Fruit fly (Drosophila melanogaster) whole organism, embryonic: ENCODE measurements around the gene Pvr.

ENCODE experiments used
- Ada2b ChIP-seq: fragments of 200-800 bp; sonication (Bioruptor generic); IDR thresholded peaks from 2 replicates; pipeline ENCODE4 v1.3.6; 2022; ENCODE audit warnings: missing biosample characterization, missing genetic modification characterization
- Atf-2 ChIP-seq: fragments of 200-800 bp; sonication (Bioruptor generic); optimal IDR thresholded peaks from 2 replicates; lab custom pipeline; 2016; ENCODE audit warnings: missing biosample characterization, missing genetic modification characterization
- CG10366 ChIP-seq: fragments of 200-800 bp; sonication (Bioruptor generic); IDR thresholded peaks from 2 replicates; pipeline ENCODE4 v1.3.6; 2022; ENCODE audit warnings: missing biosample characterization, missing genetic modification characterization
- CG10979 ChIP-seq: fragments of 200-800 bp; sonication (Bioruptor generic); optimal IDR thresholded peaks from 2 replicates; lab custom pipeline; 2018; ENCODE audit warnings: missing biosample characterization, mild to moderate bottlenecking, missing genetic modification characterization, moderate library complexity
- CG12155 ChIP-seq: fragments of 200-800 bp; sonication (Bioruptor generic); optimal IDR thresholded peaks from 3 replicates; lab custom pipeline; 2016; ENCODE audit warnings: missing biosample characterization, missing genetic modification characterization
- CG12236 ChIP-seq: fragments of 200-800 bp; sonication (Bioruptor generic); optimal IDR thresholded peaks from 2 replicates; lab custom pipeline; 2016; ENCODE audit warnings: missing biosample characterization, missing genetic modification characterization
- CG13287 ChIP-seq: fragments of 200-800 bp; sonication (Bioruptor generic); IDR thresholded peaks from 2 replicates; pipeline ENCODE4 v1.3.6; 2022; ENCODE audit warnings: missing biosample characterization, missing genetic modification characterization; ENCODE audit not compliant: partially characterized antibody
- CG13296 ChIP-seq: fragments of 200-800 bp; sonication (Bioruptor generic); optimal IDR thresholded peaks from 3 replicates; lab custom pipeline; 2018; ENCODE audit warnings: missing biosample characterization, mild to moderate bottlenecking, missing genetic modification characterization
- CG14014 ChIP-seq: fragments of 200-800 bp; sonication (Bioruptor generic); IDR thresholded peaks from 2 replicates; pipeline ENCODE4 v1.3.6; 2022; ENCODE audit warnings: missing biosample characterization, missing genetic modification characterization
- CG14441 ChIP-seq: fragments of 200-800 bp; sonication (Bioruptor generic); IDR thresholded peaks from 2 replicates; pipeline ENCODE4 v1.3.6; 2022; ENCODE audit warnings: missing biosample characterization, missing genetic modification characterization
- CG15696 ChIP-seq: fragments of 200-800 bp; sonication (Bioruptor generic); optimal IDR thresholded peaks from 2 replicates; lab custom pipeline; 2019; ENCODE audit warnings: missing biosample characterization, mild to moderate bottlenecking, missing genetic modification characterization, moderate library complexity
- CG17361 ChIP-seq: fragments of 200-800 bp; sonication (Bioruptor generic); IDR thresholded peaks from 3 replicates; pipeline ENCODE4 v1.3.6; 2022; ENCODE audit warnings: missing biosample characterization, missing genetic modification characterization
- CG17829 ChIP-seq: fragments of 200-800 bp; optimal IDR thresholded peaks from 2 replicates; lab custom pipeline; 2019; ENCODE audit warnings: missing biosample characterization, mild to moderate bottlenecking, missing genetic modification characterization, moderate library complexity
- CG18262 ChIP-seq: fragments of 200-800 bp; optimal IDR thresholded peaks from 3 replicates; lab custom pipeline; 2019; ENCODE audit warnings: missing biosample characterization, mild to moderate bottlenecking, missing genetic modification characterization, moderate library complexity
- CG2120 ChIP-seq: fragments of 200-800 bp; sonication (Bioruptor generic); optimal IDR thresholded peaks from 3 replicates; lab custom pipeline; 2016; ENCODE audit warnings: missing biosample characterization, missing genetic modification characterization
- CG2202 ChIP-seq: fragments of 200-800 bp; sonication (Bioruptor generic); optimal IDR thresholded peaks from 2 replicates; lab custom pipeline; 2018; ENCODE audit warnings: missing biosample characterization, mild to moderate bottlenecking, missing genetic modification characterization
- CG3281 ChIP-seq: fragments of 200-800 bp; sonication (Bioruptor generic); optimal IDR thresholded peaks from 3 replicates; lab custom pipeline; 2017; ENCODE audit warnings: missing biosample characterization, mild to moderate bottlenecking, missing genetic modification characterization
- CG34376 ChIP-seq: fragments of 200-800 bp; sonication (Bioruptor generic); optimal IDR thresholded peaks from 2 replicates; lab custom pipeline; 2018; ENCODE audit warnings: missing biosample characterization, mild to moderate bottlenecking, missing genetic modification characterization
- CG4328 ChIP-seq: fragments of 200-800 bp; sonication (Bioruptor generic); optimal IDR thresholded peaks from 3 replicates; lab custom pipeline; 2017; ENCODE audit warnings: missing biosample characterization, missing genetic modification reagents, missing genetic modification characterization
- CG4820 ChIP-seq: fragments of 200-800 bp; sonication (Bioruptor generic); optimal IDR thresholded peaks from 3 replicates; lab custom pipeline; 2016; ENCODE audit warnings: missing biosample characterization, missing genetic modification characterization
- CG8281 ChIP-seq: fragments of 200-800 bp; sonication (Bioruptor generic); optimal IDR thresholded peaks from 2 replicates; lab custom pipeline; 2018; ENCODE audit warnings: missing biosample characterization, mild to moderate bottlenecking, missing genetic modification characterization, moderate library complexity
- CG8478 ChIP-seq: fragments of >200 bp; optimal IDR thresholded peaks from 2 replicates; lab custom pipeline; 2018
- CG9437 ChIP-seq: fragments of 200-800 bp; sonication (Bioruptor generic); optimal IDR thresholded peaks from 2 replicates; lab custom pipeline; 2018; ENCODE audit warnings: missing biosample characterization, mild to moderate bottlenecking, missing genetic modification characterization
- CkIIα-i1 ChIP-seq: fragments of 200-800 bp; sonication (Bioruptor generic); IDR thresholded peaks from 2 replicates; pipeline ENCODE4 v1.3.6; 2022; ENCODE audit warnings: missing biosample characterization, missing genetic modification characterization
- Drgx ChIP-seq: fragments of 200-800 bp; sonication (Bioruptor generic); IDR thresholded peaks from 2 replicates; pipeline ENCODE4 v1.3.6; 2022; ENCODE audit warnings: missing biosample characterization, missing genetic modification characterization
- PHDP ChIP-seq: fragments of 200-800 bp; sonication (Bioruptor generic); optimal IDR thresholded peaks from 3 replicates; lab custom pipeline; 2018; ENCODE audit warnings: missing biosample characterization, mild to moderate bottlenecking, missing genetic modification characterization, moderate library complexity
- TFAM ChIP-seq: fragments of 200-800 bp; sonication (Bioruptor generic); optimal IDR thresholded peaks from 2 replicates; lab custom pipeline; 2017; ENCODE audit warnings: missing biosample characterization, missing genetic modification characterization, inconsistent platforms
- YL-1 ChIP-seq: fragments of 200-800 bp; sonication (Bioruptor generic); optimal IDR thresholded peaks from 3 replicates; lab custom pipeline; 2017; ENCODE audit warnings: missing biosample characterization, mild to moderate bottlenecking, missing genetic modification characterization
- bbx ChIP-seq: fragments of 200-800 bp; sonication (Bioruptor generic); IDR thresholded peaks from 2 replicates; pipeline ENCODE4 v1.3.6; 2022; ENCODE audit warnings: missing biosample characterization, missing genetic modification characterization; ENCODE audit not compliant: partially characterized antibody
- ci ChIP-seq: fragments of 200-800 bp; sonication (Bioruptor generic); IDR thresholded peaks from 3 replicates; pipeline ENCODE4 v1.3.6; 2022; ENCODE audit warnings: missing biosample characterization, missing genetic modification characterization
- corto ChIP-seq: fragments of 200-800 bp; sonication (Bioruptor generic); optimal IDR thresholded peaks from 2 replicates; lab custom pipeline; 2016; ENCODE audit warnings: missing biosample characterization, mild to moderate bottlenecking, missing genetic modification characterization, moderate library complexity
- cwo ChIP-seq: fragments of 200-800 bp; sonication (Bioruptor generic); optimal IDR thresholded peaks from 3 replicates; lab custom pipeline; 2017; ENCODE audit warnings: missing biosample characterization, missing genetic modification characterization, mild to moderate bottlenecking, moderate library complexity, missing genetic modification reagents
- dan ChIP-seq: fragments of 200-800 bp; sonication (Bioruptor generic); IDR thresholded peaks from 2 replicates; pipeline ENCODE4 v1.3.6; 2022; ENCODE audit warnings: missing biosample characterization, missing genetic modification characterization
- eyg ChIP-seq: fragments of 200-800 bp; sonication (Bioruptor generic); optimal IDR thresholded peaks from 3 replicates; lab custom pipeline; 2016; ENCODE audit warnings: missing biosample characterization, missing genetic modification characterization
- fd102C ChIP-seq: fragments of 200-800 bp; sonication (Bioruptor generic); optimal IDR thresholded peaks from 2 replicates; lab custom pipeline; 2018; ENCODE audit warnings: missing biosample characterization, mild to moderate bottlenecking, missing genetic modification characterization, moderate library complexity
- fd96Cb ChIP-seq: fragments of 200-800 bp; sonication (Bioruptor generic); optimal IDR thresholded peaks from 2 replicates; lab custom pipeline; 2018; ENCODE audit warnings: missing biosample characterization, mild to moderate bottlenecking, missing genetic modification characterization, moderate library complexity
- fru ChIP-seq: fragments of >200 bp; optimal IDR thresholded peaks from 2 replicates; lab custom pipeline; 2017
- gcm ChIP-seq: fragments of 200-800 bp; sonication (Bioruptor generic); optimal IDR thresholded peaks from 2 replicates; lab custom pipeline; 2019; ENCODE audit warnings: missing biosample characterization, mild to moderate bottlenecking, missing genetic modification characterization, moderate library complexity
- gsb-n ChIP-seq: fragments of 200-800 bp; sonication (Bioruptor generic); optimal IDR thresholded peaks from 3 replicates; lab custom pipeline; 2018; ENCODE audit warnings: missing biosample characterization, mild to moderate bottlenecking, missing genetic modification characterization
- her ChIP-seq: fragments of 200-800 bp; sonication (Bioruptor generic); optimal IDR thresholded peaks from 2 replicates; lab custom pipeline; 2016; ENCODE audit warnings: missing biosample characterization, missing genetic modification characterization
- kay ChIP-seq: fragments of 200-800 bp; sonication (Bioruptor generic); optimal IDR thresholded peaks from 2 replicates; lab custom pipeline; 2016; ENCODE audit warnings: missing biosample characterization, missing genetic modification characterization
- lab ChIP-seq: fragments of 200-800 bp; sonication (Bioruptor generic); optimal IDR thresholded peaks from 3 replicates; lab custom pipeline; 2017; ENCODE audit warnings: missing biosample characterization, missing genetic modification characterization, mild to moderate bottlenecking, moderate library complexity, missing genetic modification reagents
- maf-S ChIP-seq: fragments of 200-800 bp; sonication (Bioruptor generic); optimal IDR thresholded peaks from 2 replicates; lab custom pipeline; 2016; ENCODE audit warnings: missing biosample characterization, missing genetic modification characterization
- mam ChIP-seq: fragments of 200-800 bp; sonication (Bioruptor generic); optimal IDR thresholded peaks from 3 replicates; lab custom pipeline; 2016; ENCODE audit warnings: missing biosample characterization, missing genetic modification characterization
- odd ChIP-seq: fragments of 200-800 bp; sonication (Bioruptor generic); optimal IDR thresholded peaks from 2 replicates; lab custom pipeline; 2017; ENCODE audit warnings: missing biosample characterization, mild to moderate bottlenecking, missing genetic modification characterization
- pb ChIP-seq: fragments of 200-800 bp; sonication (Bioruptor generic); optimal IDR thresholded peaks from 3 replicates; lab custom pipeline; 2016; ENCODE audit warnings: missing biosample characterization, missing genetic modification characterization
- peb ChIP-seq: fragments of 200-800 bp; sonication (Bioruptor generic); IDR thresholded peaks from 2 replicates; pipeline ENCODE4 v1.3.6; 2022; ENCODE audit warnings: missing biosample characterization, missing genetic modification characterization
- pros ChIP-seq: fragments of 200-800 bp; sonication (Bioruptor generic); optimal IDR thresholded peaks from 3 replicates; lab custom pipeline; 2019; ENCODE audit warnings: missing biosample characterization, mild to moderate bottlenecking, missing genetic modification characterization, moderate library complexity
- ro ChIP-seq: fragments of 200-800 bp; sonication (Bioruptor generic); IDR thresholded peaks from 2 replicates; pipeline ENCODE4 v1.3.6; 2022; ENCODE audit warnings: missing biosample characterization, missing genetic modification characterization
- tin ChIP-seq: fragments of 200-800 bp; sonication (Bioruptor generic); optimal IDR thresholded peaks from 3 replicates; lab custom pipeline; 2016; ENCODE audit warnings: missing biosample characterization, missing genetic modification characterization
- tll ChIP-seq, 2 experiments: fragments of 200-800 bp in 1 of 2; fragments of >200 bp in 1 of 2; sonication (Bioruptor generic) in 1 of 2; optimal IDR thresholded peaks; 2 replicates each; lab custom pipeline; 2017 to 2019; ENCODE audit warnings: missing biosample characterization in 2 of 2, missing genetic modification characterization in 2 of 2, mild to moderate bottlenecking in 1 of 2, moderate library complexity in 1 of 2
- trh ChIP-seq: fragments of 200-800 bp; sonication (Bioruptor generic); optimal IDR thresholded peaks from 2 replicates; lab custom pipeline; 2016; ENCODE audit warnings: missing biosample characterization, missing genetic modification characterization
- zf30C ChIP-seq: fragments of 200-800 bp; sonication (Bioruptor generic); optimal IDR thresholded peaks from 3 replicates; lab custom pipeline; 2018; ENCODE audit warnings: missing biosample characterization, mild to moderate bottlenecking, missing genetic modification characterization

Pvr gene

DNA sequence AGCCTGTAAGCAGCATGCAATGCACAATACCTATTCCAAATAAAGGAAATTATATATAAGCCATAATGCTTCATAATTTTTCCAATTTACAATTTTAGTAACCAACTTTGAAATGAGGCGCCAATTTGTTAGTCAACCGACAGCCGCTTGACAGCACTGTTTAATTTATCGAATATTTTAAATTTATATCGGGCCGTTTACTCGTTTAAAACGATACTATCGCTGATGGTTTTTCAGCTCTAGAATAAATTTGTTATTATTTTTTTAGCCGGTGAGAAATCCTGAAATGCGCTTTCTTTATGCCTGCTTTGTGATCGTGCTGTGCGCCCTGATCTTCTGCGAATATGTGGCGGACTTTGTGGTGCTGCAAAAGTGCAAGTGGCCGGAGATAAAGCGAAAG is 40.9 kb downstream of the Pvr start, which contains the start of gene PGAP5 (continued):
- TF ChIP-seq CG2202 (tag; lab: Kevin White, UChicago) (no peak), CG13296 (GFP tag; lab: Kevin White, UChicago) (no peak), tll (GFP tag; optimal IDR thresholded peaks at IDR 0.05; lab: Kevin White, UChicago) (no peak), CG18262 (tag; lab: Kevin White, UChicago) (no peak), cwo (GFP tag; lab: Kevin White, UChicago) (no peak), fd96Cb (tag; lab: Kevin White, UChicago) (no peak), lab (no peak), CG2120 (peak; percentile 60), dan (GFP tag; lab: Robert Waterston, UW) (no peak), pros (GFP tag; lab: Kevin White, UChicago) (no peak), CG12236 (GFP tag; lab: Kevin White, UChicago) (no peak), Atf-2 (GFP tag; lab: Kevin White, UChicago) (no peak), peb (GFP tag; lab: Robert Waterston, UW) (no peak), CG13287 (GFP tag; lab: Robert Waterston, UW) (peak; percentile 99), Ada2b (no peak), CG17361 (no peak), Drgx (GFP tag; lab: Robert Waterston, UW) (no peak), her (GFP tag; lab: Kevin White, UChicago) (no peak), maf-S (GFP tag; lab: Kevin White, UChicago) (no peak), CG9437 (GFP tag; lab: Kevin White, UChicago) (no peak), CG4328 (GFP tag; lab: Kevin White, UChicago) (no peak), CG12155 (GFP tag; lab: Kevin White, UChicago) (peak; percentile 29), gcm (GFP tag; lab: Kevin White, UChicago) (no peak), gsb-n (tag; lab: Kevin White, UChicago) (no peak), pb (no peak), YL-1 (GFP tag; lab: Kevin White, UChicago) (peak; percentile 29), tin (GFP tag; lab: Kevin White, UChicago) (no peak), bbx (GFP tag; lab: Robert Waterston, UW) (peak; percentile 94), CG34376 (GFP tag; lab: Kevin White, UChicago) (peak; percentile 24), CG15696 (tag; lab: Kevin White, UChicago) (no peak), ro (no peak), CG3281 (GFP tag; lab: Kevin White, UChicago) (no peak), PHDP (tag; lab: Kevin White, UChicago) (no peak), odd (no peak), eyg (GFP tag; lab: Kevin White, UChicago) (no peak), fru (lab: Kevin White, UChicago) (no peak), mam (GFP tag; lab: Kevin White, UChicago) (peak; percentile 30), CkIIα-i1 (GFP tag; lab: Robert Waterston, UW) (no peak), zf30C (no peak), CG4820 (GFP tag; lab: Kevin White, UChicago) (no peak), ci (GFP tag; lab: Robert Waterston, UW) (0 out of 3 replicates have a peak, but pooled peaks have one; percentile 17), CG17829 (tag; lab: Kevin White, UChicago) (no peak), fd102C (GFP tag; lab: Kevin White, UChicago) (no peak), CG14014 (GFP tag; lab: Robert Waterston, UW) (no peak), corto (GFP tag; lab: Kevin White, UChicago) (peak; percentile 19), CG8478 (lab: Kevin White, UChicago) (no peak), TFAM (GFP tag; lab: Kevin White, UChicago) (no peak), kay (GFP tag; lab: Kevin White, UChicago) (no peak), CG10366 (GFP tag; lab: Robert Waterston, UW) (no peak), CG14441 (GFP tag; lab: Robert Waterston, UW) (no peak), CG10979 (tag; lab: Kevin White, UChicago) (no peak), trh (GFP tag; lab: Kevin White, UChicago) (no peak), CG8281 (tag; lab: Kevin White, UChicago) (no peak)
